Worm (Caenorhabditis elegans) whole organism, L2 larva: ENCODE data around the gene F38A5.2.

Experiments
- ama-1 ChIP-seq: fragments of 150-350 bp; optimal IDR thresholded peaks from 2 replicates; lab custom pipeline; 2018; ENCODE audit warnings: inconsistent platforms
- egl-27 ChIP-seq: sonication (generic microtip); optimal IDR thresholded peaks from 3 replicates; lab custom pipeline; 2017; ENCODE audit warnings: missing biosample characterization, missing genetic modification reagents, missing genetic modification characterization
- fos-1 ChIP-seq: fragments of 150-350 bp; optimal IDR thresholded peaks from 2 replicates; lab custom pipeline; 2014; ENCODE audit warnings: missing biosample characterization, missing genetic modification characterization
- mdl-1 ChIP-seq, 2 experiments: fragments of 150-350 bp in 1 of 2; sonication (generic microtip) in 1 of 2; optimal IDR thresholded peaks; 2 replicates each; lab custom pipeline; 2017; ENCODE audit warnings: missing biosample characterization in 2 of 2, missing genetic modification characterization in 2 of 2
- nhr-77 ChIP-seq: fragments of 150-350 bp; optimal IDR thresholded peaks from 2 replicates; lab custom pipeline; 2014; ENCODE audit warnings: missing biosample characterization, missing genetic modification characterization

DNA sequence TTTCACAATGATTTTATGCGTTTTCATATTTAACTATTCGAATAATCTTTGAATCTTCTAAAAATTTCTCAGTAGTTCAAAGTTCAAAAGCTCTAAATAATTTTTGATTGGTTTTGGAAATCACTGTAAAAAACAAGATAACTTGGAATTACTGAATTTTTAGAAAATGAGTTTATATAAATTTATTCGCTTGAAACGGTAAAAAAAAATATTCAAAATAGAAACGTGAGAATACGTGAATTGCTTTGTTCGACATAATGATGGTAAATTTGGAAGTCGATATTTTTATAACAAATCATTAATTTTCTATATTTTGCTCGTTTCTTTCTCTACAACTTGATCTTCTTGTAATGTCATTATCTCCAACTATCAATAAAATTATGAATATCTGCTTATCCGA is 38.2 kb upstream of the F38A5.2 start, which contains the start of gene C01B10.44:
- TF ChIP-seq nhr-77 (tag; lab: Kevin White, UChicago), result no peak
- TF ChIP-seq ama-1 (lab: Kevin White, UChicago), result no peak
- no peak for TF ChIP-seq fos-1 (tag; lab: Kevin White, UChicago)
- TF ChIP-seq mdl-1 (tag; optimal IDR thresholded peaks at IDR 0.05; lab: Kevin White, UChicago), result no peak
- no peak for TF ChIP-seq egl-27 (tag; lab: Kevin White, UChicago)
